Fruit fly (Drosophila melanogaster) whole organism, embryonic: Measurements from ENCODE around the gene fok.

ENCODE experiments used
- CG10274 ChIP-seq: fragments of 200-800 bp; sonication (Bioruptor generic); optimal IDR thresholded peaks from 3 replicates; lab custom pipeline; 2017; ENCODE audit warnings: missing biosample characterization, mild to moderate bottlenecking, missing genetic modification characterization
- CG12071 ChIP-seq: fragments of 200-800 bp; sonication (Bioruptor generic); optimal IDR thresholded peaks from 3 replicates; lab custom pipeline; 2018; ENCODE audit warnings: missing biosample characterization, mild to moderate bottlenecking, missing genetic modification characterization
- CG15479 ChIP-seq: fragments of 200-800 bp; sonication (Bioruptor generic); optimal IDR thresholded peaks from 3 replicates; lab custom pipeline; 2019; ENCODE audit warnings: missing biosample characterization, mild to moderate bottlenecking, missing genetic modification characterization, moderate library complexity
- CG18262 ChIP-seq: fragments of 200-800 bp; optimal IDR thresholded peaks from 3 replicates; lab custom pipeline; 2019; ENCODE audit warnings: missing biosample characterization, mild to moderate bottlenecking, missing genetic modification characterization, moderate library complexity
- CG2712 ChIP-seq: fragments of 200-800 bp; optimal IDR thresholded peaks from 3 replicates; lab custom pipeline; 2019; ENCODE audit warnings: missing biosample characterization, mild to moderate bottlenecking, missing genetic modification characterization, moderate library complexity
- CG2875 ChIP-seq: fragments of 200-800 bp; sonication (Bioruptor generic); optimal IDR thresholded peaks from 2 replicates; lab custom pipeline; 2017; ENCODE audit warnings: missing biosample characterization, mild to moderate bottlenecking, missing genetic modification characterization, missing genetic modification reagents
- CG34224 ChIP-seq: fragments of 200-800 bp; sonication (Bioruptor generic); IDR thresholded peaks from 3 replicates; pipeline ENCODE4 v1.3.6; 2022; ENCODE audit warnings: missing biosample characterization, missing genetic modification characterization; ENCODE audit not compliant: partially characterized antibody
- CG4328 ChIP-seq: fragments of 200-800 bp; sonication (Bioruptor generic); optimal IDR thresholded peaks from 3 replicates; lab custom pipeline; 2017; ENCODE audit warnings: missing biosample characterization, missing genetic modification reagents, missing genetic modification characterization
- CG6791 ChIP-seq: fragments of 200-800 bp; sonication (Bioruptor generic); IDR thresholded peaks from 3 replicates; pipeline ENCODE4 v1.3.6; 2022; ENCODE audit warnings: missing biosample characterization, missing genetic modification characterization; ENCODE audit not compliant: partially characterized antibody
- CG7963 ChIP-seq: fragments of 200-800 bp; sonication (Bioruptor generic); IDR thresholded peaks from 3 replicates; pipeline ENCODE4 v1.3.6; 2022; ENCODE audit warnings: missing biosample characterization, missing genetic modification characterization; ENCODE audit not compliant: partially characterized antibody
- CG8290 ChIP-seq, 3 experiments: fragments of 200-800 bp; sonication (Bioruptor generic); optimal IDR thresholded peaks; 2 replicates each; lab custom pipeline; 2016 to 2019; ENCODE audit warnings: missing biosample characterization in 3 of 3, missing genetic modification characterization in 3 of 3, mild to moderate bottlenecking in 2 of 3, moderate library complexity in 1 of 3
- CG8359 ChIP-seq: fragments of 200-800 bp; sonication (Bioruptor generic); optimal IDR thresholded peaks from 2 replicates; lab custom pipeline; 2017; ENCODE audit warnings: missing biosample characterization, mild to moderate bottlenecking, missing genetic modification characterization, borderline replicate concordance
- CG8478 ChIP-seq: fragments of >200 bp; optimal IDR thresholded peaks from 2 replicates; lab custom pipeline; 2018
- CG9609 ChIP-seq: fragments of 200-800 bp; sonication (Bioruptor generic); optimal IDR thresholded peaks from 3 replicates; lab custom pipeline; 2016; ENCODE audit warnings: missing biosample characterization, missing genetic modification characterization
- CHES-1-like ChIP-seq: fragments of 200-800 bp; sonication (Bioruptor generic); optimal IDR thresholded peaks from 2 replicates; lab custom pipeline; 2016; ENCODE audit warnings: missing biosample characterization, missing genetic modification characterization
- D19B ChIP-seq: fragments of 200-800 bp; sonication (Bioruptor generic); optimal IDR thresholded peaks from 2 replicates; lab custom pipeline; 2017; ENCODE audit warnings: missing biosample characterization, mild to moderate bottlenecking, missing genetic modification characterization
- Dad ChIP-seq: fragments of 200-800 bp; sonication (Bioruptor generic); optimal IDR thresholded peaks from 3 replicates; lab custom pipeline; 2016; ENCODE audit warnings: missing biosample characterization, missing genetic modification characterization
- Ets65A ChIP-seq: fragments of 200-800 bp; sonication (Bioruptor generic); peaks from one replicate; lab custom pipeline; 2016; ENCODE audit warnings: missing biosample characterization, missing genetic modification characterization
- Fer2 ChIP-seq: fragments of 200-800 bp; sonication (Bioruptor generic); optimal IDR thresholded peaks from 2 replicates; lab custom pipeline; 2018; ENCODE audit warnings: missing biosample characterization, mild to moderate bottlenecking, missing genetic modification characterization, moderate library complexity
- Fer3 ChIP-seq: fragments of 200-800 bp; sonication (Bioruptor generic); optimal IDR thresholded peaks from 2 replicates; lab custom pipeline; 2018; ENCODE audit warnings: missing biosample characterization, mild to moderate bottlenecking, missing genetic modification characterization, moderate library complexity
- H15 ChIP-seq: fragments of 200-800 bp; sonication (Bioruptor generic); IDR thresholded peaks from 3 replicates; pipeline ENCODE4 v1.3.6; 2022; ENCODE audit warnings: missing biosample characterization, missing genetic modification characterization
- HLH3B ChIP-seq: fragments of 200-800 bp; sonication (Bioruptor generic); IDR thresholded peaks from 2 replicates; pipeline ENCODE4 v1.3.6; 2022; ENCODE audit warnings: missing biosample characterization, missing genetic modification characterization
- HLH54F ChIP-seq: fragments of 200-800 bp; sonication (Bioruptor generic); optimal IDR thresholded peaks from 3 replicates; lab custom pipeline; 2016; ENCODE audit warnings: missing biosample characterization, missing genetic modification characterization
- Hey ChIP-seq: fragments of 200-800 bp; sonication (Bioruptor generic); optimal IDR thresholded peaks from 3 replicates; lab custom pipeline; 2018; ENCODE audit warnings: missing biosample characterization, mild to moderate bottlenecking, missing genetic modification characterization
- Lhr ChIP-seq: fragments of 200-800 bp; sonication (Bioruptor generic); optimal IDR thresholded peaks from 3 replicates; lab custom pipeline; 2017; ENCODE audit warnings: mild to moderate bottlenecking, missing biosample characterization, missing genetic modification reagents, missing genetic modification characterization
- Max ChIP-seq: fragments of 200-800 bp; sonication (Bioruptor generic); optimal IDR thresholded peaks from 2 replicates; lab custom pipeline; 2016; ENCODE audit warnings: missing biosample characterization, mild to moderate bottlenecking, missing genetic modification characterization
- Opbp ChIP-seq: fragments of 200-800 bp; sonication (Bioruptor generic); IDR thresholded peaks from 3 replicates; pipeline ENCODE4 v1.3.6; 2022; ENCODE audit warnings: missing biosample characterization, missing genetic modification characterization; ENCODE audit not compliant: partially characterized antibody
- ab ChIP-seq: fragments of 200-800 bp; sonication (Bioruptor generic); optimal IDR thresholded peaks from 2 replicates; lab custom pipeline; 2016; ENCODE audit warnings: missing biosample characterization, missing genetic modification characterization
- abd-A ChIP-seq: fragments of 200-800 bp; sonication (Bioruptor generic); optimal IDR thresholded peaks from 3 replicates; lab custom pipeline; 2019; ENCODE audit warnings: missing biosample characterization, mild to moderate bottlenecking, missing genetic modification characterization, moderate library complexity
- bowl ChIP-seq: fragments of 200-800 bp; sonication (Bioruptor generic); IDR thresholded peaks from 2 replicates; pipeline ENCODE4 v1.3.6; 2022; ENCODE audit warnings: missing biosample characterization, missing genetic modification characterization
- br ChIP-seq: fragments of >200 bp; optimal IDR thresholded peaks from 2 replicates; lab custom pipeline; 2017
- da ChIP-seq: fragments of 200-800 bp; sonication (Bioruptor generic); optimal IDR thresholded peaks from 2 replicates; lab custom pipeline; 2016; ENCODE audit warnings: missing biosample characterization, missing genetic modification characterization
- danr ChIP-seq: fragments of 200-800 bp; sonication (Bioruptor generic); IDR thresholded peaks from 2 replicates; pipeline ENCODE4 v1.3.6; 2022; ENCODE audit warnings: missing biosample characterization, missing genetic modification characterization
- dimm ChIP-seq: fragments of 200-800 bp; sonication (Bioruptor generic); IDR thresholded peaks from 2 replicates; pipeline ENCODE4 v1.3.6; 2022; ENCODE audit warnings: missing biosample characterization, missing genetic modification characterization
- ewg ChIP-seq: fragments of 200-800 bp; sonication (Bioruptor generic); optimal IDR thresholded peaks from 3 replicates; lab custom pipeline; 2017; ENCODE audit warnings: mild to moderate bottlenecking, missing biosample characterization, missing genetic modification reagents, missing genetic modification characterization
- fd64A ChIP-seq: fragments of 200-800 bp; sonication (Bioruptor generic); optimal IDR thresholded peaks from 3 replicates; lab custom pipeline; 2018; ENCODE audit warnings: missing biosample characterization, mild to moderate bottlenecking, missing genetic modification characterization
- gro ChIP-seq: fragments of 200-800 bp; sonication (Bioruptor generic); optimal IDR thresholded peaks from 2 replicates; lab custom pipeline; 2016; ENCODE audit warnings: missing biosample characterization, missing genetic modification characterization
- hbn ChIP-seq: fragments of 200-800 bp; sonication (Bioruptor generic); IDR thresholded peaks from 2 replicates; pipeline ENCODE4 v1.3.6; 2022; ENCODE audit warnings: missing biosample characterization, missing genetic modification characterization; ENCODE audit not compliant: partially characterized antibody
- lov ChIP-seq, 2 experiments: fragments of 200-800 bp in 1 of 2; fragments of >200 bp in 1 of 2; sonication (Bioruptor generic) in 1 of 2; IDR thresholded peaks in 1 of 2; optimal IDR thresholded peaks in 1 of 2; 2 replicates in 1 of 2; 3 replicates in 1 of 2; pipeline versions ENCODE4 v1.3.6 to Lab custom; 2017 to 2022; ENCODE audit warnings: missing biosample characterization in 1 of 2, missing genetic modification characterization in 1 of 2
- nerfin-1 ChIP-seq: fragments of 200-800 bp; sonication (Bioruptor generic); optimal IDR thresholded peaks from 3 replicates; lab custom pipeline; 2019; ENCODE audit warnings: missing biosample characterization, mild to moderate bottlenecking, missing genetic modification characterization, moderate library complexity
- pita ChIP-seq: fragments of 200-800 bp; sonication (Bioruptor generic); optimal IDR thresholded peaks from 2 replicates; lab custom pipeline; 2017; ENCODE audit warnings: missing biosample characterization, mild to moderate bottlenecking, missing genetic modification characterization
- psq ChIP-seq: fragments of 200-800 bp; sonication (Bioruptor generic); optimal IDR thresholded peaks from 2 replicates; lab custom pipeline; 2017; ENCODE audit warnings: missing biosample characterization, missing genetic modification characterization
- sens ChIP-seq: fragments of 200-800 bp; sonication (Bioruptor generic); peaks from one replicate; lab custom pipeline; 2016; ENCODE audit warnings: missing biosample characterization, missing genetic modification characterization
- seq ChIP-seq: fragments of 200-800 bp; sonication (Bioruptor generic); IDR thresholded peaks from 2 replicates; pipeline ENCODE4 v1.3.6; 2022; ENCODE audit warnings: missing biosample characterization, missing genetic modification characterization
- sug ChIP-seq: fragments of 200-800 bp; optimal IDR thresholded peaks from 2 replicates; lab custom pipeline; 2019; ENCODE audit warnings: missing biosample characterization, mild to moderate bottlenecking, missing genetic modification characterization, moderate library complexity
- tgo ChIP-seq: fragments of 200-800 bp; sonication (Bioruptor generic); IDR thresholded peaks from 3 replicates; pipeline ENCODE4 v1.3.6; 2022; ENCODE audit warnings: missing biosample characterization, missing genetic modification characterization
- trem ChIP-seq: fragments of 200-800 bp; optimal IDR thresholded peaks from 3 replicates; lab custom pipeline; 2019; ENCODE audit warnings: missing biosample characterization, mild to moderate bottlenecking, missing genetic modification characterization, moderate library complexity
- vnd ChIP-seq: fragments of 200-800 bp; sonication (Bioruptor generic); IDR thresholded peaks from 3 replicates; pipeline ENCODE4 v1.3.6; 2022; ENCODE audit warnings: missing biosample characterization, missing genetic modification characterization; ENCODE audit not compliant: partially characterized antibody

Gene fok

dm6 chr2L:20084785-20085555, at the start of gene fok (continued):
- TF ChIP-seq CG6791 (GFP tag; lab: Robert Waterston, UW) (0 out of 3 replicates have a peak, but pooled peaks have one; percentile 40), bowl (GFP tag; lab: Robert Waterston, UW) (peak; percentile 88), CG10274 (peak; percentile 89), tgo (peak; percentile 97), sug (peak; percentile 98), Fer3 (tag; lab: Kevin White, UChicago) (peak; percentile 96), nerfin-1 (tag; lab: Kevin White, UChicago) (peak; percentile 95), CG12071 (GFP tag; lab: Kevin White, UChicago) (peak; percentile 96), danr (GFP tag; lab: Robert Waterston, UW) (peak; percentile 89), sens (GFP tag; lab: Kevin White, UChicago) (peak; percentile 99), CG2712 (tag; lab: Kevin White, UChicago) (peak; percentile 97), CG8290 (GFP tag; optimal IDR thresholded peaks at IDR 0.05; lab: Kevin White, UChicago) (peak; percentile 97), CG8290 (tag; optimal IDR thresholded peaks at IDR 0.05; lab: Kevin White, UChicago) (peak; percentile 89 to 90), lov (optimal IDR thresholded peaks at IDR 0.05; lab: Kevin White, UChicago) (no peak), lov (GFP tag; IDR thresholded peaks at IDR 0.05; lab: Robert Waterston, UW) (peak; percentile 79; the same call in 2 of the 3 replicates), Fer2 (tag; lab: Kevin White, UChicago) (peak; percentile 95), CG15479 (GFP tag; lab: Kevin White, UChicago) (peak; percentile 61), psq (GFP tag; lab: Kevin White, UChicago) (peak; percentile 90), Hey (peak; percentile 86), fd64A (GFP tag; lab: Kevin White, UChicago) (peak; percentile 94), HLH3B (peak; percentile 93), HLH54F (GFP tag; lab: Kevin White, UChicago) (peak; percentile 95), CG9609 (GFP tag; lab: Kevin White, UChicago) (peak; percentile 92), CG2875 (GFP tag; lab: Kevin White, UChicago) (peak; percentile 95), Ets65A (GFP tag; lab: Kevin White, UChicago) (peak; percentile 98), CHES-1-like (GFP tag; lab: Kevin White, UChicago) (peak; percentile 96), pita (GFP tag; lab: Kevin White, UChicago) (no peak), ab (GFP tag; lab: Kevin White, UChicago) (peak; percentile 79), CG8359 (GFP tag; lab: Kevin White, UChicago) (peak; percentile 90), Dad (GFP tag; lab: Kevin White, UChicago) (peak; percentile 93), Lhr (GFP tag; lab: Kevin White, UChicago) (peak; percentile 87), abd-A (tag; lab: Kevin White, UChicago) (peak; percentile 97), D19B (GFP tag; lab: Kevin White, UChicago) (peak; percentile 86), CG4328 (GFP tag; lab: Kevin White, UChicago) (peak; percentile 99), gro (peak; percentile 96), ewg (GFP tag; lab: Kevin White, UChicago) (peak; percentile 91), CG34224 (GFP tag; lab: Robert Waterston, UW) (no peak), CG18262 (tag; lab: Kevin White, UChicago) (peak; percentile 98), CG7963 (no peak), Max (GFP tag; lab: Kevin White, UChicago) (peak; percentile 96), da (GFP tag; lab: Kevin White, UChicago) (peak; percentile 83), hbn (GFP tag; lab: Robert Waterston, UW) (no peak), vnd (GFP tag; lab: Robert Waterston, UW) (no peak; the same call in 2 of the 3 replicates), trem (tag; lab: Kevin White, UChicago) (peak; percentile 93), Opbp (0 out of 3 replicates have a peak, but pooled peaks have one; percentile 28), br (lab: Kevin White, UChicago) (no peak), H15 (GFP tag; lab: Robert Waterston, UW) (peak; percentile 87), seq (GFP tag; lab: Robert Waterston, UW) (peak; percentile 97), dimm (GFP tag; lab: Robert Waterston, UW) (peak; percentile 85), CG8478 (no peak)
